Worm (Caenorhabditis elegans) whole organism, L4 larva: Measurements from ENCODE around the gene Y97E10AR.4.

Source experiments
- F10B5.3 ChIP-seq: sonication (generic microtip); optimal IDR thresholded peaks from 2 replicates; lab custom pipeline; 2016; ENCODE audit warnings: mild to moderate bottlenecking, missing genetic modification characterization, missing compliant biosample characterization
- F44E2.7 ChIP-seq: fragments of 200-800 bp; sonication (Bioruptor generic); IDR thresholded peaks from 2 replicates; pipeline ENCODE4 v2.1.2; 2022; ENCODE audit warnings: missing genetic modification characterization, missing compliant biosample characterization
- F49E8.2 ChIP-seq: sonication (generic microtip); optimal IDR thresholded peaks from 2 replicates; lab custom pipeline; 2016; ENCODE audit warnings: missing compliant biosample characterization, mild to moderate bottlenecking, missing genetic modification characterization, borderline replicate concordance
- R02D3.7 ChIP-seq: fragments of 150-350 bp; sonication (generic microtip); optimal IDR thresholded peaks from 3 replicates; lab custom pipeline; 2014; ENCODE audit warnings: missing biosample characterization, missing genetic modification characterization
- T20F7.1 ChIP-seq: fragments of 200-800 bp; sonication (Bioruptor generic); optimal IDR thresholded peaks from 2 replicates; lab custom pipeline; 2018; ENCODE audit warnings: mild to moderate bottlenecking, missing genetic modification characterization, missing compliant biosample characterization
- T26A8.4 ChIP-seq: fragments of 200-800 bp; sonication (Bioruptor generic); IDR thresholded peaks from 2 replicates; pipeline ENCODE4 v1.3.6; 2022; ENCODE audit warnings: missing genetic modification characterization, missing compliant biosample characterization
- Y105C5A.15 ChIP-seq: fragments of 200-800 bp; sonication (Bioruptor generic); IDR thresholded peaks from 2 replicates; pipeline ENCODE4 v1.3.6; 2022; ENCODE audit warnings: missing genetic modification characterization, missing compliant biosample characterization
- Y75B8A.6 ChIP-seq: fragments of 200-800 bp; sonication (Bioruptor generic); IDR thresholded peaks from 2 replicates; pipeline ENCODE4 v1.3.6; 2022; ENCODE audit warnings: missing genetic modification reagents, missing genetic modification characterization, missing compliant biosample characterization
- ama-1 ChIP-seq: fragments of 150-350 bp; optimal IDR thresholded peaks from 2 replicates; lab custom pipeline; 2014; ENCODE audit warnings: inconsistent platforms, mixed read lengths
- arid-1 ChIP-seq: fragments of 200-800 bp; sonication (Bioruptor generic); conservative IDR thresholded peaks from 2 replicates; pipeline ENCODE4 v1.3.6; 2022; ENCODE audit warnings: missing genetic modification reagents, missing genetic modification characterization, missing compliant biosample characterization
- attf-4 ChIP-seq: sonication (generic microtip); optimal IDR thresholded peaks from 3 replicates; lab custom pipeline; 2017; ENCODE audit warnings: missing biosample characterization, missing genetic modification characterization
- ceh-20 ChIP-seq: fragments of 200-800 bp; sonication (Bioruptor generic); IDR thresholded peaks from 2 replicates; pipeline ENCODE4 v1.3.6; 2022; ENCODE audit warnings: missing genetic modification reagents, missing genetic modification characterization, missing compliant biosample characterization
- ceh-44 ChIP-seq: fragments of 200-800 bp; sonication (Bioruptor generic); IDR thresholded peaks from 2 replicates; pipeline ENCODE4 v1.3.6; 2022; ENCODE audit warnings: missing genetic modification reagents, missing genetic modification characterization, missing compliant biosample characterization
- ces-1 ChIP-seq: fragments of 150-350 bp; sonication (generic microtip); optimal IDR thresholded peaks from 4 replicates; lab custom pipeline; 2014; ENCODE audit warnings: missing biosample characterization, missing genetic modification reagents, missing genetic modification characterization
- cey-2 ChIP-seq: sonication (generic microtip); optimal IDR thresholded peaks from 3 replicates; lab custom pipeline; 2017; ENCODE audit warnings: missing genetic modification characterization, mild to moderate bottlenecking, missing compliant biosample characterization, antibody characterized with exemption, borderline replicate concordance; ENCODE audit not compliant: insufficient read depth
- daf-19 ChIP-seq: fragments of 200-800 bp; sonication (Bioruptor generic); conservative IDR thresholded peaks from 2 replicates; pipeline ENCODE4 v1.3.6; 2022; ENCODE audit warnings: missing genetic modification characterization, missing compliant biosample characterization
- dmd-6 ChIP-seq: fragments of 200-800 bp; sonication (Bioruptor generic); IDR thresholded peaks from 2 replicates; pipeline ENCODE4 v1.3.6; 2022; ENCODE audit warnings: missing genetic modification reagents, missing genetic modification characterization, missing compliant biosample characterization
- dpl-1 ChIP-seq: fragments of 150-350 bp; optimal IDR thresholded peaks from 2 replicates; lab custom pipeline; 2014; ENCODE audit warnings: missing biosample characterization, missing genetic modification reagents, missing genetic modification characterization
- duxl-1 ChIP-seq: sonication (generic microtip); optimal IDR thresholded peaks from 2 replicates; lab custom pipeline; 2016; ENCODE audit warnings: mild to moderate bottlenecking, missing genetic modification characterization, moderate library complexity, missing compliant biosample characterization; ENCODE audit not compliant: poor library complexity
- fos-1 ChIP-seq: fragments of 150-350 bp; optimal IDR thresholded peaks from 2 replicates; lab custom pipeline; 2014; ENCODE audit warnings: missing biosample characterization, missing genetic modification characterization
- gei-8 ChIP-seq: fragments of 200-800 bp; sonication (Bioruptor generic); optimal IDR thresholded peaks from 2 replicates; lab custom pipeline; 2018; ENCODE audit warnings: mild to moderate bottlenecking, missing genetic modification characterization, missing compliant biosample characterization
- hlh-11 ChIP-seq: fragments of 200-800 bp; sonication (Bioruptor generic); optimal IDR thresholded peaks from 2 replicates; lab custom pipeline; 2018; ENCODE audit warnings: mild to moderate bottlenecking, missing genetic modification characterization, missing compliant biosample characterization
- hlh-30 ChIP-seq: sonication (generic microtip); optimal IDR thresholded peaks from 2 replicates; lab custom pipeline; 2017; ENCODE audit warnings: antibody characterized with exemption, mild to moderate bottlenecking, missing genetic modification characterization, missing compliant biosample characterization; ENCODE audit not compliant: insufficient read depth
- lim-7 ChIP-seq: fragments of 200-800 bp; sonication (Bioruptor generic); IDR thresholded peaks from 2 replicates; pipeline ENCODE4 v1.3.6; 2022; ENCODE audit warnings: missing genetic modification characterization, missing compliant biosample characterization
- lin-1 ChIP-seq: fragments of 200-800 bp; sonication (Bioruptor generic); IDR thresholded peaks from 2 replicates; pipeline ENCODE4 v1.3.6; 2022; ENCODE audit warnings: missing genetic modification reagents, missing genetic modification characterization, missing compliant biosample characterization
- lin-38 ChIP-seq: fragments of 200-800 bp; sonication (Bioruptor generic); IDR thresholded peaks from 2 replicates; pipeline ENCODE4 v1.3.6; 2022; ENCODE audit warnings: missing genetic modification reagents, missing genetic modification characterization, missing compliant biosample characterization
- lir-3 ChIP-seq: sonication (generic microtip); optimal IDR thresholded peaks from 2 replicates; lab custom pipeline; 2016; ENCODE audit warnings: mild to moderate bottlenecking, missing genetic modification characterization, missing compliant biosample characterization
- madf-5 ChIP-seq, 2 experiments: fragments of 200-800 bp; sonication (Bioruptor generic); IDR thresholded peaks; 2 replicates each; pipeline ENCODE4 v1.3.6; 2022; ENCODE audit warnings: missing compliant biosample characterization in 2 of 2, missing genetic modification characterization in 2 of 2
- madf-9 ChIP-seq: fragments of 200-800 bp; sonication (Bioruptor generic); conservative IDR thresholded peaks from 2 replicates; pipeline ENCODE4 v1.3.6; 2022; ENCODE audit warnings: missing genetic modification reagents, missing genetic modification characterization, missing compliant biosample characterization
- mdt-29 ChIP-seq: fragments of 200-800 bp; sonication (Bioruptor generic); IDR thresholded peaks from 2 replicates; pipeline ENCODE4 v1.3.6; 2022; ENCODE audit warnings: missing genetic modification reagents, missing genetic modification characterization, missing compliant biosample characterization
- mep-1 ChIP-seq: fragments of 150-350 bp; sonication (generic microtip); optimal IDR thresholded peaks from 3 replicates; lab custom pipeline; 2014; ENCODE audit warnings: missing biosample characterization, missing genetic modification characterization
- mes-2 ChIP-seq: sonication (generic microtip); optimal IDR thresholded peaks from 2 replicates; lab custom pipeline; 2016; ENCODE audit warnings: missing genotype, mild to moderate bottlenecking, missing genetic modification characterization, missing compliant biosample characterization; ENCODE audit not compliant: poor library complexity, severe bottlenecking
- mxl-2 ChIP-seq: fragments of 200-800 bp; sonication (Bioruptor generic); conservative IDR thresholded peaks from 2 replicates; pipeline ENCODE4 v1.3.6; 2022; ENCODE audit warnings: missing genetic modification reagents, missing genetic modification characterization, missing compliant biosample characterization
- nhr-10 ChIP-seq: fragments of 150-350 bp; optimal IDR thresholded peaks from 2 replicates; lab custom pipeline; 2014; ENCODE audit warnings: missing biosample characterization, missing genetic modification characterization
- nhr-11 ChIP-seq: fragments of 150-350 bp; optimal IDR thresholded peaks from 2 replicates; lab custom pipeline; 2014; ENCODE audit warnings: missing biosample characterization, missing genetic modification characterization
- nhr-28 ChIP-seq: fragments of 150-350 bp; optimal IDR thresholded peaks from 2 replicates; lab custom pipeline; 2014; ENCODE audit warnings: missing biosample characterization, missing genetic modification characterization
- nhr-41 ChIP-seq: fragments of 200-800 bp; sonication (Bioruptor generic); IDR thresholded peaks from 2 replicates; pipeline ENCODE4 v1.3.6; 2022; ENCODE audit warnings: missing genetic modification reagents, missing genetic modification characterization, missing compliant biosample characterization
- nhr-6 ChIP-seq: fragments of 150-350 bp; optimal IDR thresholded peaks from 2 replicates; lab custom pipeline; 2014; ENCODE audit warnings: missing biosample characterization, missing genetic modification characterization
- nhr-77 ChIP-seq: fragments of 150-350 bp; optimal IDR thresholded peaks from 2 replicates; lab custom pipeline; 2014; ENCODE audit warnings: missing biosample characterization, missing genetic modification characterization
- skn-1 ChIP-seq: fragments of 150-350 bp; optimal IDR thresholded peaks from 2 replicates; lab custom pipeline; 2014; ENCODE audit warnings: missing biosample characterization, missing genetic modification characterization
- snpc-1.2 ChIP-seq: fragments of 200-800 bp; sonication (Bioruptor generic); IDR thresholded peaks from 2 replicates; pipeline ENCODE4 v1.3.6; 2022; ENCODE audit warnings: missing genetic modification reagents, missing genetic modification characterization, missing compliant biosample characterization
- snpc-4 ChIP-seq: fragments of 150-350 bp; optimal IDR thresholded peaks from 2 replicates; lab custom pipeline; 2014; ENCODE audit warnings: missing biosample characterization, missing genetic modification characterization
- spr-1 ChIP-seq: sonication (generic microtip); optimal IDR thresholded peaks from 2 replicates; lab custom pipeline; 2016; ENCODE audit warnings: mild to moderate bottlenecking, missing genetic modification characterization, missing compliant biosample characterization
- spr-3 ChIP-seq: fragments of 200-800 bp; sonication (Bioruptor generic); optimal IDR thresholded peaks from 2 replicates; lab custom pipeline; 2018; ENCODE audit warnings: mild to moderate bottlenecking, missing genetic modification characterization, missing compliant biosample characterization
- tag-97 ChIP-seq: fragments of 200-800 bp; sonication (Bioruptor generic); IDR thresholded peaks from 2 replicates; pipeline ENCODE4 v1.3.6; 2022; ENCODE audit warnings: missing genetic modification characterization, missing compliant biosample characterization
- unc-130 ChIP-seq: sonication (generic microtip); optimal IDR thresholded peaks from 2 replicates; lab custom pipeline; 2016; ENCODE audit warnings: missing genetic modification reagents, missing genetic modification characterization, missing compliant biosample characterization
- unc-39 ChIP-seq: sonication (generic microtip); optimal IDR thresholded peaks from 2 replicates; lab custom pipeline; 2017; ENCODE audit warnings: missing biosample characterization, missing genetic modification characterization
- unc-62 ChIP-seq, 3 experiments: fragments of 150-350 bp in 1 of 3; sonication (generic microtip); optimal IDR thresholded peaks in 2 of 3; peaks in 1 of 3; 1 replicate in 1 of 3; 2 replicates in 2 of 3; lab custom pipeline; 2014 to 2017; ENCODE audit warnings: missing biosample characterization in 3 of 3, missing genetic modification characterization in 3 of 3, missing genetic modification reagents in 3 of 3, missing genotype in 1 of 3
- zfp-2 ChIP-seq: sonication (generic microtip); optimal IDR thresholded peaks from 2 replicates; lab custom pipeline; 2016; ENCODE audit warnings: mild to moderate bottlenecking, missing genetic modification characterization, missing compliant biosample characterization
- zfp-3 ChIP-seq: fragments of 200-800 bp; sonication (Bioruptor generic); conservative IDR thresholded peaks from 2 replicates; pipeline ENCODE4 v1.3.6; 2022; ENCODE audit warnings: missing genetic modification reagents, missing genetic modification characterization, missing compliant biosample characterization
- zip-2 ChIP-seq: fragments of 150-350 bp; optimal IDR thresholded peaks from 2 replicates; lab custom pipeline; 2014; ENCODE audit warnings: missing biosample characterization, missing genetic modification characterization
- ztf-11 ChIP-seq: fragments of 150-350 bp; optimal IDR thresholded peaks from 2 replicates; lab custom pipeline; 2014; ENCODE audit warnings: missing biosample characterization, missing genetic modification characterization

The Y97E10AR.4 gene

DNA sequence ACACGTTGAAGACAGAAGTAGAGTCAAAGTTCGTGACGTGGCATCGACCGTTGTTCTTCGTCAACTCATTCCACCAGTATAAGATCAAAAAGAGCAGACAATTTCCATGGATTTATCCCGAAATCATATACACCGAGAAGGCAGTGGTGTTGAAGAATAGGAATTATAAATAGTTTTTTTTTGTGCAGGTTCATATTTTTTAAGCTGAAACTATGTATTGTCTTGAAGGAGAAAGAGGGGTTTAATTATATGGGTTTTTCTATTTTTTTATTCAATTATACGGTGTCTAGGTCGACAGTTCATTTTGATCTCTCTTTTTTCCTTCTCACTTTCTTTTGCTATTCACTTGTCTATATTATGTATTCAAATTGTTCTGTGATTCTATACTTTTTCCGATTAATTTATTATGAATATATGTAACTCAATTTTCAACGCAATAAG lies 29.1 kb upstream of the Y97E10AR.4 start:
- no peak for TF ChIP-seq daf-19 (GFP tag; lab: Robert Waterston, UW)
- TF ChIP-seq R02D3.7: no peak
- no peak for TF ChIP-seq lim-7 (GFP tag; lab: Robert Waterston, UW)
- no peak for TF ChIP-seq ces-1 (GFP tag; lab: Kevin White, UChicago)
- TF ChIP-seq ztf-11 (tag; lab: Kevin White, UChicago): no peak
- TF ChIP-seq ama-1 (lab: Kevin White, UChicago): no peak
- TF ChIP-seq mes-2: peak; percentile 0
- no peak for TF ChIP-seq hlh-30
- no peak for TF ChIP-seq unc-130
- no peak for TF ChIP-seq nhr-28
- no peak for TF ChIP-seq skn-1 (tag; lab: Kevin White, UChicago)
- TF ChIP-seq spr-3 (GFP tag; lab: Kevin White, UChicago): no peak
- peak; percentile 15 for TF ChIP-seq hlh-11 (tag; lab: Kevin White, UChicago)
- TF ChIP-seq lin-1: peak; percentile 52; the same call in 1 of the 2 replicates
- TF ChIP-seq madf-5 (GFP tag; IDR thresholded peaks at IDR 0.05; lab: Robert Waterston, UW): no peak
- TF ChIP-seq mep-1 (tag; lab: Kevin White, UChicago): peak; percentile 79
- TF ChIP-seq zfp-2 (tag; lab: Kevin White, UChicago): no peak
- TF ChIP-seq nhr-77 (tag; lab: Kevin White, UChicago): no peak
- TF ChIP-seq F10B5.3: no peak
- TF ChIP-seq T26A8.4 (GFP tag; lab: Robert Waterston, UW): peak; percentile 57; the same call in 1 of the 2 replicates
- no peak for TF ChIP-seq F44E2.7 (GFP tag; lab: Robert Waterston, UW)
- no peak for TF ChIP-seq F49E8.2 (tag; lab: Kevin White, UChicago)
- TF ChIP-seq snpc-1.2 (GFP tag; lab: Robert Waterston, UW): no peak
- no peak; the same call in 1 of the 2 replicates for TF ChIP-seq lin-38 (GFP tag; lab: Robert Waterston, UW)
- TF ChIP-seq attf-4 (tag; lab: Kevin White, UChicago): peak; percentile 30
- TF ChIP-seq cey-2: no peak
- TF ChIP-seq dmd-6 (GFP tag; lab: Robert Waterston, UW): no peak
- TF ChIP-seq Y75B8A.6 (GFP tag; lab: Robert Waterston, UW): no peak
- no peak for TF ChIP-seq Y105C5A.15
- no peak for TF ChIP-seq dpl-1 (GFP tag; lab: Kevin White, UChicago)
- no peak for TF ChIP-seq nhr-10 (tag; lab: Kevin White, UChicago)
- TF ChIP-seq ceh-44 (GFP tag; lab: Robert Waterston, UW): no peak
- no peak for TF ChIP-seq zip-2 (tag; lab: Kevin White, UChicago)
- TF ChIP-seq fos-1 (tag; lab: Kevin White, UChicago): no peak
- no peak for TF ChIP-seq snpc-4 (tag; lab: Kevin White, UChicago)
- no peak for TF ChIP-seq arid-1 (GFP tag; lab: Robert Waterston, UW)
- no peak for TF ChIP-seq nhr-11 (tag; lab: Kevin White, UChicago)
- TF ChIP-seq gei-8 (GFP tag; lab: Kevin White, UChicago): no peak
- no peak for TF ChIP-seq mxl-2
- TF ChIP-seq spr-1 (tag; lab: Kevin White, UChicago): peak; percentile 61
- no peak for TF ChIP-seq lir-3 (tag; lab: Kevin White, UChicago)
- TF ChIP-seq duxl-1: peak; percentile 83
- TF ChIP-seq ceh-20 (GFP tag; lab: Robert Waterston, UW): no peak
- peak; percentile 82; the same call in 1 of the 2 replicates for TF ChIP-seq zfp-3 (GFP tag; lab: Robert Waterston, UW)
- no peak for TF ChIP-seq nhr-41
- no peak for TF ChIP-seq mdt-29 (GFP tag; lab: Robert Waterston, UW)
- TF ChIP-seq tag-97: no peak
- no peak for TF ChIP-seq madf-9 (GFP tag; lab: Robert Waterston, UW)
- no peak for TF ChIP-seq T20F7.1
- TF ChIP-seq unc-39 (tag; lab: Kevin White, UChicago): no peak
- TF ChIP-seq nhr-6: no peak
- no peak for TF ChIP-seq unc-62 (GFP tag; optimal IDR thresholded peaks at IDR 0.05 in 1 of 2; lab: Kevin White, UChicago)
- no peak for TF ChIP-seq unc-62 (tag; optimal IDR thresholded peaks at IDR 0.05; lab: Kevin White, UChicago)
